Fruit fly (Drosophila melanogaster) whole organism, pupa: ENCODE results near the gene NimC2.

Source experiments
- CG13204 ChIP-seq: fragments of 200-800 bp; sonication (Bioruptor generic); optimal IDR thresholded peaks from 2 replicates; lab custom pipeline; 2018; ENCODE audit warnings: missing biosample characterization, mild to moderate bottlenecking, missing genetic modification characterization, moderate library complexity
- CG14655 ChIP-seq: fragments of 200-800 bp; sonication (Bioruptor generic); optimal IDR thresholded peaks from 3 replicates; lab custom pipeline; 2017; ENCODE audit warnings: mild to moderate bottlenecking, missing biosample characterization, missing genetic modification reagents, missing genetic modification characterization
- CG17806 ChIP-seq: fragments of 200-800 bp; sonication (Bioruptor generic); optimal IDR thresholded peaks from 2 replicates; lab custom pipeline; 2018; ENCODE audit warnings: missing biosample characterization, mild to moderate bottlenecking, missing genetic modification characterization, moderate library complexity
- CG8159 ChIP-seq: fragments of 200-800 bp; sonication (Bioruptor generic); optimal IDR thresholded peaks from 3 replicates; lab custom pipeline; 2018; ENCODE audit warnings: missing biosample characterization, mild to moderate bottlenecking, missing genetic modification characterization, moderate library complexity
- gl ChIP-seq: fragments of 200-800 bp; sonication (Bioruptor generic); optimal IDR thresholded peaks from 2 replicates; lab custom pipeline; 2018; ENCODE audit warnings: missing biosample characterization, mild to moderate bottlenecking, missing genetic modification characterization

DNA sequence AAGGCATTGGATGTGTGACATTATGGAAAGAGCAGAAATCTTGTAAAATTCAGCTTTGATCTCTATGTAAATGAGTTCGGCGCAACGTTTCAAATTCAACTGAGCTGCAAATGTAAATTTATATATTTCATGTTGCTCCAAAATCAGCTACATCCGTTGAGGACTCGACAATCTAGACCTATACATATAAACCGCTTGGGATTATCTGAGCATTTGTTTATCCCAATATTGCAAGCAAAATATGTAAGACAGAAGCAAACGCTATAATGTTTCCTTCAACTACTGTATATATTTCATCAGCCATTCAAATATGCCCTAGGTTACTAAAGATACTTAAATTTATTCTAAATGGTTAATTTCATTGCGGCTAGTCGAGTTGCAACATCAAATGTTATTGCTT lies 3.3 kb upstream of the NimC2 start, which contains the start of gene NimC1:
- TF ChIP-seq CG17806 (tag; lab: Kevin White, UChicago): no peak
- TF ChIP-seq CG13204 (GFP tag; lab: Kevin White, UChicago): no peak
- TF ChIP-seq gl (tag; lab: Kevin White, UChicago): no peak
- no peak for TF ChIP-seq CG8159 (tag; lab: Kevin White, UChicago)
- no peak for TF ChIP-seq CG14655 (GFP tag; lab: Kevin White, UChicago)
